Fruit fly (Drosophila melanogaster) whole organism, embryonic: ENCODE data around the gene dind.
A peak's percentile ranks its signal among the peaks of the same experiment; 100 is the strongest.

Experiments
- Abd-B ChIP-seq: fragments of 200-800 bp; sonication (Bioruptor generic); optimal IDR thresholded peaks from 2 replicates; lab custom pipeline; 2018; ENCODE audit warnings: missing biosample characterization, mild to moderate bottlenecking, missing genetic modification characterization, moderate library complexity
- CG10209 ChIP-seq: fragments of 200-800 bp; sonication (Bioruptor generic); optimal IDR thresholded peaks from 3 replicates; lab custom pipeline; 2017; ENCODE audit warnings: missing biosample characterization, mild to moderate bottlenecking, missing genetic modification characterization, missing genetic modification reagents
- CG11093 ChIP-seq: fragments of 200-800 bp; sonication (Bioruptor generic); IDR thresholded peaks from 3 replicates; pipeline ENCODE4 v1.3.6; 2022; ENCODE audit warnings: missing biosample characterization, missing genetic modification characterization
- CG12219 ChIP-seq: fragments of 200-800 bp; sonication (Bioruptor generic); optimal IDR thresholded peaks from 3 replicates; lab custom pipeline; 2018; ENCODE audit warnings: missing biosample characterization, mild to moderate bottlenecking, missing genetic modification characterization
- CG1233 ChIP-seq: fragments of 200-800 bp; sonication (Bioruptor generic); optimal IDR thresholded peaks from 4 replicates; lab custom pipeline; 2018; ENCODE audit warnings: missing biosample characterization, mild to moderate bottlenecking, missing genetic modification characterization
- CG14710 ChIP-seq: fragments of 200-800 bp; sonication (Bioruptor generic); optimal IDR thresholded peaks from 3 replicates; lab custom pipeline; 2019; ENCODE audit warnings: missing biosample characterization, mild to moderate bottlenecking, missing genetic modification characterization, moderate library complexity
- CG15514 ChIP-seq: fragments of 200-800 bp; sonication (Bioruptor generic); optimal IDR thresholded peaks from 3 replicates; lab custom pipeline; 2017; ENCODE audit warnings: missing biosample characterization, missing genetic modification characterization, mild to moderate bottlenecking, moderate library complexity, missing genetic modification reagents
- CG17328 ChIP-seq: fragments of 200-800 bp; sonication (Bioruptor generic); IDR thresholded peaks from 2 replicates; pipeline ENCODE4 v1.3.6; 2022; ENCODE audit warnings: missing biosample characterization, missing genetic modification characterization
- CG17385 ChIP-seq: fragments of 200-800 bp; sonication (Bioruptor generic); optimal IDR thresholded peaks from 3 replicates; lab custom pipeline; 2018; ENCODE audit warnings: missing biosample characterization, mild to moderate bottlenecking, missing genetic modification characterization
- CG17568 ChIP-seq: fragments of 200-800 bp; sonication (Bioruptor generic); optimal IDR thresholded peaks from 2 replicates; lab custom pipeline; 2018; ENCODE audit warnings: missing biosample characterization, mild to moderate bottlenecking, missing genetic modification characterization, moderate library complexity
- CG17802 ChIP-seq: fragments of 200-800 bp; sonication (Bioruptor generic); optimal IDR thresholded peaks from 2 replicates; lab custom pipeline; 2018; ENCODE audit warnings: missing biosample characterization, mild to moderate bottlenecking, missing genetic modification characterization, moderate library complexity
- CG17829 ChIP-seq: fragments of 200-800 bp; optimal IDR thresholded peaks from 2 replicates; lab custom pipeline; 2019; ENCODE audit warnings: missing biosample characterization, mild to moderate bottlenecking, missing genetic modification characterization, moderate library complexity
- CG18599 ChIP-seq: fragments of 200-800 bp; sonication (Bioruptor generic); optimal IDR thresholded peaks from 3 replicates; lab custom pipeline; 2017; ENCODE audit warnings: missing biosample characterization, missing genetic modification characterization, mild to moderate bottlenecking, moderate library complexity, missing genetic modification reagents
- CG2120 ChIP-seq: fragments of 200-800 bp; sonication (Bioruptor generic); optimal IDR thresholded peaks from 3 replicates; lab custom pipeline; 2016; ENCODE audit warnings: missing biosample characterization, missing genetic modification characterization
- CG2129 ChIP-seq: fragments of 200-800 bp; sonication (Bioruptor generic); IDR thresholded peaks from 2 replicates; pipeline ENCODE4 v1.3.6; 2022; ENCODE audit warnings: missing biosample characterization, missing genetic modification characterization; ENCODE audit not compliant: partially characterized antibody
- CG30403 ChIP-seq: fragments of 200-800 bp; sonication (Bioruptor generic); optimal IDR thresholded peaks from 3 replicates; lab custom pipeline; 2016; ENCODE audit warnings: missing biosample characterization, missing genetic modification characterization
- CG30431 ChIP-seq: fragments of 200-800 bp; sonication (Bioruptor generic); optimal IDR thresholded peaks from 2 replicates; lab custom pipeline; 2017; ENCODE audit warnings: missing biosample characterization, missing genetic modification characterization
- CG3163 ChIP-seq: fragments of 200-800 bp; sonication (Bioruptor generic); optimal IDR thresholded peaks from 3 replicates; lab custom pipeline; 2016; ENCODE audit warnings: missing biosample characterization, missing genetic modification characterization
- CG4404 ChIP-seq: fragments of 200-800 bp; sonication (Bioruptor generic); IDR thresholded peaks from 2 replicates; pipeline ENCODE4 v1.3.6; 2022; ENCODE audit warnings: missing biosample characterization, missing genetic modification characterization
- CG5953 ChIP-seq: fragments of 200-800 bp; sonication (Bioruptor generic); IDR thresholded peaks from 2 replicates; pipeline ENCODE4 v1.3.6; 2022; ENCODE audit warnings: missing biosample characterization, missing genetic modification characterization
- Chrac-16 ChIP-seq: fragments of 200-800 bp; sonication (Bioruptor generic); optimal IDR thresholded peaks from 3 replicates; lab custom pipeline; 2016; ENCODE audit warnings: missing biosample characterization, missing genetic modification characterization
- CoRest ChIP-seq: fragments of 200-800 bp; sonication (Bioruptor generic); optimal IDR thresholded peaks from 3 replicates; lab custom pipeline; 2018; ENCODE audit warnings: missing biosample characterization, mild to moderate bottlenecking, missing genetic modification characterization, moderate library complexity
- D ChIP-seq, 2 experiments: fragments of 200-800 bp in 1 of 2; fragments of >200 bp in 1 of 2; sonication (Bioruptor generic) in 1 of 2; optimal IDR thresholded peaks; 2 replicates in 1 of 2; 3 replicates in 1 of 2; lab custom pipeline; 2017; ENCODE audit warnings: mild to moderate bottlenecking in 1 of 2, missing biosample characterization in 1 of 2, missing genetic modification characterization in 1 of 2, missing genetic modification reagents in 1 of 2
- Dek ChIP-seq: fragments of 200-800 bp; sonication (Bioruptor generic); optimal IDR thresholded peaks from 3 replicates; lab custom pipeline; 2019; ENCODE audit warnings: missing biosample characterization, mild to moderate bottlenecking, missing genetic modification characterization, moderate library complexity
- Dll ChIP-seq: fragments of 200-800 bp; sonication (Bioruptor generic); IDR thresholded peaks from 4 replicates; pipeline ENCODE4 v1.3.6; 2022; ENCODE audit warnings: missing biosample characterization, missing genetic modification characterization; ENCODE audit not compliant: partially characterized antibody
- Doc3 ChIP-seq: fragments of 200-800 bp; sonication (Bioruptor generic); IDR thresholded peaks from 3 replicates; pipeline ENCODE4 v1.3.6; 2022; ENCODE audit warnings: missing biosample characterization, missing genetic modification characterization; ENCODE audit not compliant: partially characterized antibody
- Drgx ChIP-seq: fragments of 200-800 bp; sonication (Bioruptor generic); IDR thresholded peaks from 2 replicates; pipeline ENCODE4 v1.3.6; 2022; ENCODE audit warnings: missing biosample characterization, missing genetic modification characterization
- Ets97D ChIP-seq: fragments of 200-800 bp; sonication (Bioruptor generic); optimal IDR thresholded peaks from 3 replicates; lab custom pipeline; 2016; ENCODE audit warnings: missing biosample characterization, missing genetic modification characterization
- Fer1 ChIP-seq: fragments of 200-800 bp; sonication (Bioruptor generic); optimal IDR thresholded peaks from 2 replicates; lab custom pipeline; 2017; ENCODE audit warnings: missing biosample characterization, mild to moderate bottlenecking, missing genetic modification characterization
- Gug ChIP-seq: fragments of 200-800 bp; sonication (Bioruptor generic); IDR thresholded peaks from 4 replicates; pipeline ENCODE4 v1.3.6; 2022; ENCODE audit warnings: missing biosample characterization, missing genetic modification characterization
- Hr39 ChIP-seq: fragments of >200 bp; optimal IDR thresholded peaks from 2 replicates; lab custom pipeline; 2017
- Oli ChIP-seq: fragments of 200-800 bp; sonication (Bioruptor generic); optimal IDR thresholded peaks from 2 replicates; lab custom pipeline; 2018; ENCODE audit warnings: missing biosample characterization, mild to moderate bottlenecking, missing genetic modification characterization, moderate library complexity
- Sox100B ChIP-seq: fragments of 200-800 bp; sonication (Bioruptor generic); optimal IDR thresholded peaks from 3 replicates; lab custom pipeline; 2018; ENCODE audit warnings: missing biosample characterization, mild to moderate bottlenecking, missing genetic modification characterization
- Spps ChIP-seq: fragments of 200-800 bp; sonication (Bioruptor generic); optimal IDR thresholded peaks from 2 replicates; lab custom pipeline; 2018; ENCODE audit warnings: missing biosample characterization, mild to moderate bottlenecking, missing genetic modification characterization
- TFAM ChIP-seq: fragments of 200-800 bp; sonication (Bioruptor generic); optimal IDR thresholded peaks from 2 replicates; lab custom pipeline; 2017; ENCODE audit warnings: missing biosample characterization, missing genetic modification characterization, inconsistent platforms
- az2 ChIP-seq: fragments of 200-800 bp; sonication (Bioruptor generic); optimal IDR thresholded peaks from 3 replicates; lab custom pipeline; 2016; ENCODE audit warnings: missing biosample characterization, missing genetic modification characterization
- btn ChIP-seq: fragments of 200-800 bp; sonication (Bioruptor generic); optimal IDR thresholded peaks from 2 replicates; lab custom pipeline; 2016; ENCODE audit warnings: missing biosample characterization, missing genetic modification characterization
- chif ChIP-seq, 2 experiments: fragments of 200-800 bp; sonication (Bioruptor generic); optimal IDR thresholded peaks; 3 replicates each; lab custom pipeline; 2016; ENCODE audit warnings: missing biosample characterization in 2 of 2, missing genetic modification characterization in 2 of 2
- da ChIP-seq: fragments of 200-800 bp; sonication (Bioruptor generic); optimal IDR thresholded peaks from 2 replicates; lab custom pipeline; 2016; ENCODE audit warnings: missing biosample characterization, missing genetic modification characterization
- dmrt99B ChIP-seq: fragments of 200-800 bp; sonication (Bioruptor generic); optimal IDR thresholded peaks from 2 replicates; lab custom pipeline; 2018; ENCODE audit warnings: missing biosample characterization, mild to moderate bottlenecking, missing genetic modification characterization, moderate library complexity
- dpn ChIP-seq, 2 experiments: fragments of 200-800 bp; sonication (Bioruptor generic); optimal IDR thresholded peaks; 3 replicates each; lab custom pipeline; 2016; ENCODE audit warnings: missing biosample characterization in 2 of 2, missing genetic modification characterization in 2 of 2
- gsb-n ChIP-seq: fragments of 200-800 bp; sonication (Bioruptor generic); optimal IDR thresholded peaks from 3 replicates; lab custom pipeline; 2018; ENCODE audit warnings: missing biosample characterization, mild to moderate bottlenecking, missing genetic modification characterization
- lola ChIP-seq, 3 experiments: fragments of >200 bp in 2 of 3; fragments of 200-800 bp in 1 of 3; sonication (Bioruptor generic) in 1 of 3; optimal IDR thresholded peaks; 2 replicates each; lab custom pipeline; 2017 to 2019; ENCODE audit warnings: missing biosample characterization in 3 of 3, missing genetic modification characterization in 3 of 3, mild to moderate bottlenecking in 1 of 3, moderate library complexity in 1 of 3
- nmo ChIP-seq: fragments of 200-800 bp; sonication (Bioruptor generic); optimal IDR thresholded peaks from 2 replicates; lab custom pipeline; 2018; ENCODE audit warnings: missing biosample characterization, mild to moderate bottlenecking, missing genetic modification characterization, moderate library complexity
- oc ChIP-seq: fragments of 200-800 bp; sonication (Bioruptor generic); optimal IDR thresholded peaks from 2 replicates; lab custom pipeline; 2018; ENCODE audit warnings: missing biosample characterization, mild to moderate bottlenecking, missing genetic modification characterization, moderate library complexity
- p53 ChIP-seq: fragments of 200-800 bp; sonication (Bioruptor generic); optimal IDR thresholded peaks from 2 replicates; lab custom pipeline; 2016; ENCODE audit warnings: missing biosample characterization, missing genetic modification characterization
- sna ChIP-seq: fragments of 200-800 bp; sonication (Bioruptor generic); IDR thresholded peaks from 2 replicates; pipeline ENCODE4 v1.3.6; 2022; ENCODE audit warnings: missing biosample characterization, missing genetic modification characterization; ENCODE audit not compliant: partially characterized antibody
- ssp ChIP-seq: fragments of 200-800 bp; sonication (Bioruptor generic); IDR thresholded peaks from 2 replicates; pipeline ENCODE4 v1.3.6; 2022; ENCODE audit warnings: missing biosample characterization, missing genetic modification characterization
- ttk ChIP-seq: fragments of 200-800 bp; sonication (Bioruptor generic); IDR thresholded peaks from 2 replicates; pipeline ENCODE4 v2.1.2; 2022; ENCODE audit warnings: missing biosample characterization, missing genetic modification characterization
- vvl ChIP-seq: fragments of 200-800 bp; sonication (Bioruptor generic); IDR thresholded peaks from 2 replicates; pipeline ENCODE4 v1.3.6; 2022; ENCODE audit warnings: missing biosample characterization, missing genetic modification characterization
- wdn ChIP-seq: fragments of 200-800 bp; sonication (Bioruptor generic); IDR thresholded peaks from 2 replicates; pipeline ENCODE4 v1.3.6; 2022; ENCODE audit warnings: missing biosample characterization, missing genetic modification characterization

dind gene

DNA sequence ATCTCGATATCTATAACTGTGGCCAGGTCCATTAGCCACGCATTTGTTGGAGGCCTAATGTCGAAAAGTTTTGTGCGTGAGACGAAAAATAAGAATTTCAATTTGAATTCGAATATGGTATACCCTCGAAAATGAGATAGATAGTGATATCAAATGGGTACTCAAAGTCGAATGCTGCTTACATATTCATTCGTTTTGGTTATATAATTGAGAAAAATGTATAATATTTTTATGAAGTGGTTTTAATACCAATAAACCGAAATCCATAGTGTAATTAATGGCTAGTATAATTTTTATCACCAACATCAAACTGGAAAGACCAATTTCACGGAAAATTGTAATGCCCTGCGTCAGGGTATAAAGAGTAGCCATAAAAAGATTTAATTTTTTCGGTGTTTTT lies 44.2 kb downstream of the dind start:
- no peak for TF ChIP-seq CG17328 (GFP tag; lab: Robert Waterston, UW)
- no peak for TF ChIP-seq D (optimal IDR thresholded peaks at IDR 0.05; lab: Kevin White, UChicago)
- no peak for TF ChIP-seq D (GFP tag; optimal IDR thresholded peaks at IDR 0.05; lab: Kevin White, UChicago)
- no peak for TF ChIP-seq CG30431 (GFP tag; lab: Kevin White, UChicago)
- TF ChIP-seq Gug (GFP tag; lab: Robert Waterston, UW): no peak
- TF ChIP-seq dpn (GFP tag; optimal IDR thresholded peaks at IDR 0.05; lab: Kevin White, UChicago): no peak
- TF ChIP-seq CoRest (tag; lab: Kevin White, UChicago): peak; percentile 28
- peak; percentile 1 for TF ChIP-seq CG17385 (GFP tag; lab: Kevin White, UChicago)
- TF ChIP-seq Dek: no peak
- TF ChIP-seq CG2129 (GFP tag; lab: Robert Waterston, UW): no peak
- TF ChIP-seq p53 (GFP tag; lab: Kevin White, UChicago): no peak
- TF ChIP-seq CG10209 (GFP tag; lab: Kevin White, UChicago): no peak
- TF ChIP-seq Hr39 (lab: Kevin White, UChicago): no peak
- no peak for TF ChIP-seq ttk (GFP tag; lab: Robert Waterston, UW)
- no peak for TF ChIP-seq ssp (GFP tag; lab: Robert Waterston, UW)
- TF ChIP-seq CG12219 (GFP tag; lab: Kevin White, UChicago): no peak
- peak; percentile 53; the same call in 1 of the 2 replicates for TF ChIP-seq Drgx (GFP tag; lab: Robert Waterston, UW)
- no peak for TF ChIP-seq CG4404 (GFP tag; lab: Robert Waterston, UW)
- no peak for TF ChIP-seq chif (GFP tag; optimal IDR thresholded peaks at IDR 0.05; lab: Kevin White, UChicago)
- TF ChIP-seq wdn (GFP tag; lab: Robert Waterston, UW): no peak
- TF ChIP-seq sna (GFP tag; lab: Robert Waterston, UW): no peak
- TF ChIP-seq Oli (tag; lab: Kevin White, UChicago): peak; percentile 31
- TF ChIP-seq TFAM: no peak
- no peak for TF ChIP-seq da
- no peak for TF ChIP-seq lola (GFP tag; optimal IDR thresholded peaks at IDR 0.05; lab: Kevin White, UChicago)
- TF ChIP-seq CG18599: no peak
- TF ChIP-seq Abd-B (GFP tag; lab: Kevin White, UChicago): peak; percentile 58
- no peak for TF ChIP-seq Doc3
- TF ChIP-seq dmrt99B: peak; percentile 50
- no peak for TF ChIP-seq vvl (GFP tag; lab: Robert Waterston, UW)
- no peak for TF ChIP-seq Fer1 (GFP tag; lab: Kevin White, UChicago)
- no peak for TF ChIP-seq CG5953 (GFP tag; lab: Robert Waterston, UW)
- TF ChIP-seq CG3163 (GFP tag; lab: Kevin White, UChicago): no peak
- TF ChIP-seq Chrac-16 (GFP tag; lab: Kevin White, UChicago): no peak
- TF ChIP-seq CG30403 (GFP tag; lab: Kevin White, UChicago): peak; percentile 1
- no peak for TF ChIP-seq CG17568 (GFP tag; lab: Kevin White, UChicago)
- no peak for TF ChIP-seq CG1233
- peak; percentile 20 for TF ChIP-seq gsb-n
- no peak for TF ChIP-seq az2 (GFP tag; lab: Kevin White, UChicago)
- TF ChIP-seq oc (tag; lab: Kevin White, UChicago): peak; percentile 6
- no peak for TF ChIP-seq Ets97D
- no peak for TF ChIP-seq CG17802 (tag; lab: Kevin White, UChicago)
- TF ChIP-seq CG11093: no peak
- no peak for TF ChIP-seq Spps (tag; lab: Kevin White, UChicago)
- TF ChIP-seq CG2120 (GFP tag; lab: Kevin White, UChicago): peak; percentile 6
- TF ChIP-seq Dll: no peak
- no peak for TF ChIP-seq CG15514 (GFP tag; lab: Kevin White, UChicago)
- no peak for TF ChIP-seq CG17829 (tag; lab: Kevin White, UChicago)
- no peak for TF ChIP-seq CG14710 (tag; lab: Kevin White, UChicago)
- TF ChIP-seq nmo: no peak
- TF ChIP-seq Sox100B (GFP tag; lab: Kevin White, UChicago): no peak
- TF ChIP-seq btn: no peak
